Worm (Caenorhabditis elegans) whole organism, young adult: Measurements from ENCODE around the gene C10C5.3.

Experiments
- F57A8.1 ChIP-seq: fragments of 200-800 bp; sonication (Bioruptor generic); optimal IDR thresholded peaks from 2 replicates; lab custom pipeline; 2018; ENCODE audit warnings: mild to moderate bottlenecking, missing genetic modification characterization, moderate library complexity, missing compliant biosample characterization
- K11D2.4 ChIP-seq: fragments of 200-800 bp; sonication (Bioruptor generic); IDR thresholded peaks from 2 replicates; pipeline ENCODE4 v1.3.6; 2022; ENCODE audit warnings: missing genetic modification reagents, missing genetic modification characterization, missing compliant biosample characterization
- K12H6.12 ChIP-seq: fragments of 200-800 bp; sonication (Bioruptor generic); optimal IDR thresholded peaks from 2 replicates; lab custom pipeline; 2018; ENCODE audit warnings: mild to moderate bottlenecking, missing genetic modification characterization, missing compliant biosample characterization
- Y53F4B.3 ChIP-seq: fragments of 200-800 bp; sonication (Bioruptor generic); IDR thresholded peaks from 2 replicates; pipeline ENCODE4 v1.3.6; 2022; ENCODE audit warnings: missing genetic modification reagents, missing genetic modification characterization, missing compliant biosample characterization
- atf-7 ChIP-seq: sonication (generic microtip); optimal IDR thresholded peaks from 2 replicates; lab custom pipeline; 2017; ENCODE audit warnings: mild to moderate bottlenecking, missing genetic modification characterization, missing compliant biosample characterization
- ceh-79 ChIP-seq: sonication (generic microtip); optimal IDR thresholded peaks from 2 replicates; lab custom pipeline; 2017; ENCODE audit warnings: mild to moderate bottlenecking, missing genetic modification characterization, missing compliant biosample characterization
- dox-1 ChIP-seq: fragments of 200-800 bp; sonication (Bioruptor generic); IDR thresholded peaks from 2 replicates; pipeline ENCODE4 v1.3.6; 2022; ENCODE audit warnings: missing genetic modification reagents, missing genetic modification characterization, missing compliant biosample characterization
- hmg-1.2 ChIP-seq: fragments of 200-800 bp; sonication (Bioruptor generic); IDR thresholded peaks from 2 replicates; pipeline ENCODE4 v1.3.6; 2022; ENCODE audit warnings: missing genetic modification reagents, missing genetic modification characterization, missing compliant biosample characterization
- nhr-90 ChIP-seq: sonication (generic microtip); optimal IDR thresholded peaks from 2 replicates; lab custom pipeline; 2016; ENCODE audit warnings: missing genotype, mild to moderate bottlenecking, missing genetic modification characterization, missing compliant biosample characterization
- snpc-4 ChIP-seq, 5 experiments: fragments of 150-350 bp in 1 of 5; sonication (generic microtip) in 4 of 5; optimal IDR thresholded peaks; 2 replicates each; lab custom pipeline; 2014 to 2018; ENCODE audit warnings: missing genetic modification characterization in 5 of 5, missing biosample characterization in 3 of 5, antibody characterized with exemption in 2 of 5, mild to moderate bottlenecking in 2 of 5, missing compliant biosample characterization in 2 of 5, missing genotype in 2 of 5, moderate library complexity in 2 of 5, missing genetic modification reagents in 1 of 5
- tbx-9 ChIP-seq: sonication (generic microtip); optimal IDR thresholded peaks from 2 replicates; lab custom pipeline; 2016; ENCODE audit warnings: borderline replicate concordance, missing genetic modification characterization, inconsistent platforms, missing compliant biosample characterization
- ztf-22 ChIP-seq: fragments of 200-800 bp; sonication (Bioruptor generic); optimal IDR thresholded peaks from 2 replicates; lab custom pipeline; 2018; ENCODE audit warnings: mild to moderate bottlenecking, missing genetic modification characterization, moderate library complexity, missing compliant biosample characterization

DNA sequence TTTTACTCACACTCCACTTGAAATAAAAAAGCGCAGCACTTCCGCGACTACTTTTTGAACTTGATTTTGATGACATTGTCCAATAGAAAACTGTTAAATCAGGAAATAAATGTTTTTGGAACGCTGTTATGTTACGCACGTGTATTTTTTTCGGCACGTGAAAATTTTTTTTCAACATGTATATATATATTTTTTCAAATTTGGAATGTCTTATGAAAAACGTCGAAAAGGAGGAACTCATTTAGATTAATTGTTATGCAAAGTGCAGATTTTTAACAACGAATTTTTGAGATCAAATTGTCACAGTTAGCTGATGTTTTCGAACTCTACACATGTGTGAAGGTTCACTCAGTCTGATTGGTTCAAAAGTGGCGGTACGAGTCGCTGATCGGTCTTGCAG is 23.9 kb downstream of the C10C5.3 start, which contains the start of gene F56D5.2:
- no peak for TF ChIP-seq tbx-9 (tag; lab: Kevin White, UChicago)
- no peak for TF ChIP-seq ztf-22 (GFP tag; lab: Kevin White, UChicago)
- no peak for TF ChIP-seq K12H6.12 (tag; lab: Kevin White, UChicago)
- TF ChIP-seq dox-1 = no peak
- no peak for TF ChIP-seq F57A8.1
- TF ChIP-seq hmg-1.2 (GFP tag; lab: Robert Waterston, UW) = no peak
- TF ChIP-seq snpc-4 (GFP tag; optimal IDR thresholded peaks at IDR 0.05; lab: Kevin White, UChicago) = no peak
- no peak for TF ChIP-seq snpc-4 (tag; optimal IDR thresholded peaks at IDR 0.05; lab: Kevin White, UChicago)
- no peak for TF ChIP-seq Y53F4B.3
- no peak for TF ChIP-seq K11D2.4 (GFP tag; lab: Robert Waterston, UW)
- no peak for TF ChIP-seq nhr-90
- no peak for TF ChIP-seq atf-7
- no peak for TF ChIP-seq ceh-79 (tag; lab: Kevin White, UChicago)
